Fruit fly (Drosophila melanogaster) S2 (cell line): Measurements from ENCODE around the gene pkaap.

Experiments
- CG8478 ChIP-seq: fragments of >200 bp; optimal IDR thresholded peaks from 2 replicates; lab custom pipeline; 2018
- CTCF ChIP-seq, 2 experiments: fragments of >200 bp; optimal IDR thresholded peaks; 2 replicates each; lab custom pipeline; 2018

Gene pkaap

dm6 chr2L:16269232-16270134, 18.6 kb upstream of the pkaap start:
- TF ChIP-seq CTCF (optimal IDR thresholded peaks at IDR 0.05; lab: Kevin White, UChicago), result no peak
- no peak for TF ChIP-seq CG8478 (lab: Kevin White, UChicago)

- TF ChIP-seq CTCF (optimal IDR thresholded peaks at IDR 0.05; lab: Kevin White, UChicago), result no peak
- TF ChIP-seq CG8478 (lab: Kevin White, UChicago), result no peak
Measured at dm6 chr2L:16270667-16271485, 17.2 kb upstream of the pkaap start.

DNA sequence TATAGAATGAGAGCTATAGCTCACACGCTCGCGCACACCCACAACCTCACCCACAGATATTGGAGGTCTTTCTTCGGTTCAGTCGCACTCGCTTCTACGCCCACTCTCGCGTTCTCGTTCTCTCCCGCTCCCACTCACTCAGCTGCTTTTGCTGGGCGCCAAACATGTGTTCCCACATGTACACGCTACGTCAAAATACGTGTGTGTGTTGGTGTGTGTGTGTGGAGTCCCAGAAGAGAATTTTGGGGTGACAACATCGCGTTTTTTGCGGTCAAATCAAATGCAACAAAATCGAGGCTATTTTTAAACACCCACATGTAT, 16.6 kb upstream of the pkaap start:
- no peak for TF ChIP-seq CTCF (optimal IDR thresholded peaks at IDR 0.05; lab: Kevin White, UChicago)
- no peak for TF ChIP-seq CG8478 (lab: Kevin White, UChicago)

DNA sequence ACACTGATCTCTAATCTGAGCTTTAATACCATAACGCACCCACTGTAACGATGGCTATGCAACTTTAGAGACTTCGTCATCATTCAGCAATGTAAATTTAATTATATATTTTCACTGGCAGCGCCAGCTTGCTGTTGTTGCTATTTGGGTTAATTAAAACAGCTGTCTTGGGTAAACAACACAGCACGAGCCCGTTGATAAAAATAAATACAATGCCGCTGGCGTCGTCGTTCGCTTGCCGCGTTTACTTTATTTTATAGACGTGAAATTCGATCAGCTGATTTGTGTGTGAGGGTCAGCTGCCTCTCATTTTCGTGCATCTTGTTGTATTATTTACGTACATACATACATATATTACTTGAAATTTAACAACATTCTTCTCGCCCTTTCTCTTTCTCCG, 15.4 kb upstream of the pkaap start:
- TF ChIP-seq CTCF (optimal IDR thresholded peaks at IDR 0.05; lab: Kevin White, UChicago) (no peak), CG8478 (lab: Kevin White, UChicago) (no peak)

DNA sequence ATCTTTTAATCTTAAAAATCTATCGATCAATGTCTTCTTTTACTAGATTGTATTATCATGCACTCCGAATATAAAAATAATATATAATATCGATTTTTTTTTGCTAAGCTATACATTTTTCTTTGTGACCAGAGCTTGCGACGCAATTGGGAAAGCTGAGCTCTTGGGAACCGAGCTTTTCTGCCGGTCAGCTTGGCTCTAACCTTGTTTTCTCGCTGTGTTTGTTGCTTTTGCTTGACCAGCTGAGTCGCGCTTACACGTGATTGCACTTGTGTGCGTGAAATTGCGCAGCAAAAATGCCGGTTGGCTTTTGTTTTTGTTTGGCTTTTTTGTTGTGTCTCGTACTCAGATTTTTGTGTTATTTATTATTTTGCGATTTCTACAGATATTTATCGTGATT, 14.7 kb upstream of the pkaap start:
- TF ChIP-seq CG8478 (lab: Kevin White, UChicago), result no peak
- no peak for TF ChIP-seq CTCF (optimal IDR thresholded peaks at IDR 0.05; lab: Kevin White, UChicago)

DNA sequence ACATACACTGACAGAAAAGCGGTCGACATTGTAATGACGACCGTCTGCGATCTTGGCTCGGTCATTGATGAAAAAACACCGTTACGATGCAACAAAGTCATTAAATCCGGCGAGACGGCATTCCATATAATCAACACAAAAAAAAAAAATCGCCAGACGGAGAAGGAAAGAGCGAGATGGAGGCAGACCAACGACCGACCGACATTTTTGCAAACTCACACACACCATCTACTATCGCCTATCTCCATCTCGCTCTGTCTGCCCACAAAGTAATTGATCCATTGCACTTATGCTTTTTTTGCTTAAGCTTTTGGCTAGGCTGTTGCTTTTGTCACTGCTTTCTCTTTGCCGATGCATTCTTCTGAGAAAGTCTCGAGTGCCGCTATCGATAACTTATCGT, 14.0 kb upstream of the pkaap start:
- TF ChIP-seq CTCF (optimal IDR thresholded peaks at IDR 0.05; lab: Kevin White, UChicago) (no peak), CG8478 (lab: Kevin White, UChicago) (no peak)

dm6 chr2L:16275177-16275808, 12.8 kb upstream of the pkaap start:
- TF ChIP-seq CTCF (optimal IDR thresholded peaks at IDR 0.05; lab: Kevin White, UChicago), result no peak
- no peak for TF ChIP-seq CG8478 (lab: Kevin White, UChicago)

- TF ChIP-seq CG8478 (lab: Kevin White, UChicago) (no peak), CTCF (optimal IDR thresholded peaks at IDR 0.05; lab: Kevin White, UChicago) (peak; percentile 57 to 81)
Measured at dm6 chr2L:16275809-16276178, 12.3 kb upstream of the pkaap start.

dm6 chr2L:16276820-16277219, 11.3 kb upstream of the pkaap start:
- TF ChIP-seq CTCF (optimal IDR thresholded peaks at IDR 0.05; lab: Kevin White, UChicago) (no peak), CG8478 (lab: Kevin White, UChicago) (no peak)

DNA sequence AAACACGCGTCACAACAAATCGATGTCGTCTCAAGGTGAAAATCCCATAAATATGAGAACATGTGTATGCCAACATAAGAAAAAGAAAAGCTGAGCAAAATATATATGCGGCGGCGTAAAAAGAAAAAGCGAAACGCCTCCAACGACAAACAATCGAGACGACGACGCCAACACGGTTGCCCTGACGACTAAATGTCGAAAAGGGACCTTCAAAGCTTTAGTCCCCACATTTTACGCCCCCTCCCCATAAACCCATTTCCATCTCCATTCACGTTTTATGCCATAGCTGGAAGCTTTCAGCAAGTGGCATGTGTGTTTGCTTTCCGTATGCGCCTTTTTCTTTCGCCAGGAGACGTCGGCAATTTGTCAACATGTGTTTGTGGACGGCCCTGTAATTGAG, 10.2 kb upstream of the pkaap start:
- TF ChIP-seq CTCF (optimal IDR thresholded peaks at IDR 0.05; lab: Kevin White, UChicago), result no peak
- TF ChIP-seq CG8478 (lab: Kevin White, UChicago), result no peak

- TF ChIP-seq CG8478 (lab: Kevin White, UChicago), result no peak
Measured at dm6 chr2L:16278842-16279241, 9.2 kb upstream of the pkaap start.

DNA sequence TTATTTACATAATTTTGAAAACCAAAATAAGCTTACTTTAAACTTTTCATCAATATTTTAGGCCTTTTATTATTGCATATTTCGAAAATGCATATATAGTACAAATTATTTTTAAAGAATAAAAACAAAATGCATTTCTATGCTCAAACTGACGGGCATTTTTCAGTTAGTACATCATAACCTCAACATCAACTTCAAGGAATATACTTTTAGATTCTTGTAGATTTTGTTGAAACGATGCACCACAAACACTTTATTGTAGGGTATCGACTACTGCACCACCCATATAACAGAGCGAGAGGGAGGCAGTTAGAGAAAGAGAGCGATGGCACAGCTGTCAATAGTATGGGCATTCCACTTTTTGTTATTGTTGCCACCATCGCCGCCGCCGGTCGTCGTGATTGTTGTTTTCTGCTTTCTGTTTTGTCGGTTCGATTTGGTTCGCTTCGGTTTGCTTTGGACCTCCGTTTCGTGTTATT, 8.3 kb upstream of the pkaap start:
- TF ChIP-seq CG8478 (lab: Kevin White, UChicago), result no peak
- TF ChIP-seq CTCF (optimal IDR thresholded peaks at IDR 0.05; lab: Kevin White, UChicago), result no peak

DNA sequence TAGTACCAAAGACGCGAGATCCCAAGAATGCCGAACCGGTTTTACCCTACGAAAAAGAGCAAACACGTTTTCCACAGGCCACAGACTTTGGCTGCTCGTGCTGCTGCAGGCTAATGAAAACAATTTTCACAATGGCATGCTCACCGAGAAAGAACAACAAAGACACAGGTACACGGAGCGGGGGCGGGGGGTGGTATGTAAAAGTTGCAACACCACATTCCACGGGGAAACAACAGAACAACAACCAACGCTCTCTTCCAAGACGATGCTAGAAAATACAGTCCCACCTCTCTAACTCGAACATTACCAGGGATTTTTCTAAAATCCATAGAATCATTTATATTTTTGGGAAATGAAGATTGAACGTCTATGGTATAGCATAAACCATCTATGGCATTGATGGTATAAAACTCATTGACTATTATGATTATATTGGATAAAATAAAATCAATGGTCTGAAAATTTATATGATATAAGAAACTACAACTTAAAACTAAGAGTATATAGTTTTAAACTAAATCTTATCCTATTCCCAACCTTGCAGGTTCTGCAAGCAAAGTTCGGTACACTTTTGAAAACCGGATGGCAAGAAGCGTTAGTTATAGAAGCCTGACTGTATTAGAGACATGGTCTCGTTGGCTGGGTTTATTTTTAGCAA, 6.5 kb upstream of the pkaap start:
- TF ChIP-seq CG8478 (lab: Kevin White, UChicago) (no peak), CTCF (optimal IDR thresholded peaks at IDR 0.05; lab: Kevin White, UChicago) (no peak)

- no peak for TF ChIP-seq CTCF (optimal IDR thresholded peaks at IDR 0.05; lab: Kevin White, UChicago)
- TF ChIP-seq CG8478 (lab: Kevin White, UChicago), result no peak
Measured at dm6 chr2L:16282077-16282471, 6.0 kb upstream of the pkaap start.
